Worm (Caenorhabditis elegans) whole organism, mixed stage, embryonic: ENCODE measurements around the gene cec-4.

Source experiments
- M03D4.4 ChIP-seq: sonication (generic microtip); optimal IDR thresholded peaks from 2 replicates; lab custom pipeline; 2017; ENCODE audit warnings: mild to moderate bottlenecking, missing genetic modification characterization, missing compliant biosample characterization
- blmp-1 ChIP-seq: fragments of 150-350 bp; optimal IDR thresholded peaks from 2 replicates; lab custom pipeline; 2014; ENCODE audit warnings: missing biosample characterization, missing genetic modification characterization
- ceh-39 ChIP-seq: fragments of 150-350 bp; optimal IDR thresholded peaks from 2 replicates; lab custom pipeline; 2014; ENCODE audit warnings: missing biosample characterization, missing genetic modification characterization
- ceh-43 ChIP-seq: fragments of 200-800 bp; sonication (Bioruptor generic); optimal IDR thresholded peaks from 2 replicates; lab custom pipeline; 2018; ENCODE audit warnings: mild to moderate bottlenecking, missing genetic modification characterization, moderate library complexity, missing compliant biosample characterization
- ces-1 ChIP-seq: fragments of 150-350 bp; optimal IDR thresholded peaks from 2 replicates; lab custom pipeline; 2014; ENCODE audit warnings: missing biosample characterization, missing genetic modification reagents, missing genetic modification characterization
- cnd-1 ChIP-seq: fragments of 200-800 bp; sonication (Bioruptor generic); optimal IDR thresholded peaks from 2 replicates; lab custom pipeline; 2018; ENCODE audit warnings: mild to moderate bottlenecking, missing genetic modification characterization, missing compliant biosample characterization
- drap-1 ChIP-seq: fragments of 200-800 bp; sonication (Bioruptor generic); optimal IDR thresholded peaks from 3 replicates; lab custom pipeline; 2018; ENCODE audit warnings: mild to moderate bottlenecking, missing genetic modification characterization, missing compliant biosample characterization
- elt-1 ChIP-seq: sonication (generic microtip); optimal IDR thresholded peaks from 2 replicates; lab custom pipeline; 2017; ENCODE audit warnings: missing genetic modification characterization, mild to moderate bottlenecking, missing compliant biosample characterization, antibody characterized with exemption, moderate library complexity, borderline replicate concordance; ENCODE audit not compliant: insufficient read depth
- elt-3 ChIP-seq: fragments of 150-350 bp; optimal IDR thresholded peaks from 2 replicates; lab custom pipeline; 2014; ENCODE audit warnings: missing biosample characterization, missing genetic modification characterization
- ham-2 ChIP-seq: fragments of 200-800 bp; sonication (Bioruptor generic); optimal IDR thresholded peaks from 2 replicates; lab custom pipeline; 2018; ENCODE audit warnings: mild to moderate bottlenecking, missing genetic modification characterization, missing compliant biosample characterization
- hlh-1 ChIP-seq: fragments of 150-350 bp; optimal IDR thresholded peaks from 2 replicates; lab custom pipeline; 2014; ENCODE audit warnings: missing biosample characterization, missing genetic modification reagents, missing genetic modification characterization
- lin-13 ChIP-seq: fragments of 150-350 bp; optimal IDR thresholded peaks from 2 replicates; lab custom pipeline; 2014; ENCODE audit warnings: missing biosample characterization, missing genetic modification characterization
- lin-32 ChIP-seq: fragments of 200-800 bp; sonication (Bioruptor generic); optimal IDR thresholded peaks from 2 replicates; lab custom pipeline; 2018; ENCODE audit warnings: mild to moderate bottlenecking, missing genetic modification characterization, missing compliant biosample characterization
- lsy-2 ChIP-seq: fragments of 150-350 bp; optimal IDR thresholded peaks from 2 replicates; lab custom pipeline; 2014; ENCODE audit warnings: missing biosample characterization, missing genetic modification characterization
- mab-5 ChIP-seq: fragments of 150-350 bp; optimal IDR thresholded peaks from 2 replicates; lab custom pipeline; 2014; ENCODE audit warnings: missing biosample characterization, missing genetic modification characterization
- mep-1 ChIP-seq: fragments of 150-350 bp; optimal IDR thresholded peaks from 2 replicates; lab custom pipeline; 2017; ENCODE audit warnings: missing biosample characterization, missing genetic modification reagents, missing genetic modification characterization, inconsistent platforms
- mls-2 ChIP-seq: sonication (generic microtip); optimal IDR thresholded peaks from 2 replicates; lab custom pipeline; 2016; ENCODE audit warnings: mild to moderate bottlenecking, missing genetic modification characterization, moderate library complexity, missing compliant biosample characterization
- nhr-12 ChIP-seq: fragments of 150-350 bp; optimal IDR thresholded peaks from 2 replicates; lab custom pipeline; 2014; ENCODE audit warnings: missing biosample characterization, missing genetic modification characterization
- nhr-2 ChIP-seq: fragments of 150-350 bp; optimal IDR thresholded peaks from 2 replicates; lab custom pipeline; 2014; ENCODE audit warnings: missing biosample characterization, missing genetic modification characterization
- nhr-237 ChIP-seq: fragments of 150-350 bp; optimal IDR thresholded peaks from 2 replicates; lab custom pipeline; 2014; ENCODE audit warnings: missing biosample characterization, missing genetic modification characterization
- pha-4 ChIP-seq: fragments of 150-350 bp; optimal IDR thresholded peaks from 2 replicates; lab custom pipeline; 2018; ENCODE audit warnings: missing biosample characterization, missing genetic modification reagents, missing genetic modification characterization
- sptf-1 ChIP-seq: sonication (generic microtip); optimal IDR thresholded peaks from 2 replicates; lab custom pipeline; 2017; ENCODE audit warnings: mild to moderate bottlenecking, missing genetic modification characterization, moderate library complexity, missing compliant biosample characterization
- unc-120 ChIP-seq: sonication (generic microtip); optimal IDR thresholded peaks from 2 replicates; lab custom pipeline; 2017; ENCODE audit warnings: missing genetic modification characterization, missing compliant biosample characterization; ENCODE audit not compliant: poor library complexity, severe bottlenecking
- unc-39 ChIP-seq: fragments of 150-350 bp; optimal IDR thresholded peaks from 2 replicates; lab custom pipeline; 2014; ENCODE audit warnings: missing biosample characterization, missing genetic modification characterization
- unc-62 ChIP-seq: fragments of 150-350 bp; optimal IDR thresholded peaks from 2 replicates; lab custom pipeline; 2014; ENCODE audit warnings: missing biosample characterization, missing genetic modification reagents, missing genetic modification characterization
- ztf-11 ChIP-seq: fragments of 150-350 bp; optimal IDR thresholded peaks from 2 replicates; lab custom pipeline; 2014; ENCODE audit warnings: missing biosample characterization, missing genetic modification characterization

Gene cec-4

ce11 chrIV:7578281-7578680 lies 2.8 kb downstream of the cec-4 start, which contains the start of gene F32E10.5:
F32E10.5 (minus strand) TSS chrIV:7578381.
- TF ChIP-seq mab-5 = no peak
- no peak for TF ChIP-seq hlh-1
- no peak for TF ChIP-seq sptf-1
- TF ChIP-seq elt-3 = no peak
- TF ChIP-seq nhr-2 = no peak
- no peak for TF ChIP-seq mls-2 (tag; lab: Kevin White, UChicago)
- TF ChIP-seq lsy-2 = no peak
- TF ChIP-seq ceh-39 = no peak
- no peak for TF ChIP-seq ces-1 (GFP tag; lab: Kevin White, UChicago)
- TF ChIP-seq drap-1 (GFP tag; lab: Kevin White, UChicago) = no peak

- peak; percentile 49 for TF ChIP-seq sptf-1
- peak; percentile 87 for TF ChIP-seq mep-1
- TF ChIP-seq unc-62 (GFP tag; lab: Kevin White, UChicago) = peak; percentile 15
- TF ChIP-seq ces-1 (GFP tag; lab: Kevin White, UChicago) = peak; percentile 95
- TF ChIP-seq ceh-43 = no peak
- TF ChIP-seq lin-13 (tag; lab: Kevin White, UChicago) = peak; percentile 57
- TF ChIP-seq nhr-12 = peak; percentile 24
- TF ChIP-seq cnd-1 (tag; lab: Kevin White, UChicago) = no peak
- peak; percentile 88 for TF ChIP-seq nhr-237
- no peak for TF ChIP-seq blmp-1
- no peak for TF ChIP-seq unc-39
- peak; percentile 92 for TF ChIP-seq pha-4 (tag; lab: Kevin White, UChicago)
- peak; percentile 73 for TF ChIP-seq ham-2 (GFP tag; lab: Kevin White, UChicago)
- TF ChIP-seq drap-1 (GFP tag; lab: Kevin White, UChicago) = no peak
- TF ChIP-seq elt-3 = no peak
- no peak for TF ChIP-seq elt-1 (tag; lab: Kevin White, UChicago)
- peak; percentile 23 for TF ChIP-seq M03D4.4
- peak; percentile 24 for TF ChIP-seq hlh-1
- peak; percentile 84 for TF ChIP-seq unc-120 (tag; lab: Kevin White, UChicago)
- TF ChIP-seq ceh-39 = peak; percentile 83
- TF ChIP-seq mls-2 (tag; lab: Kevin White, UChicago) = peak; percentile 57
- TF ChIP-seq lsy-2 = peak; percentile 58
These were observed 4.6 kb downstream of the cec-4 start, which contains the start of the genes cec-5 and nol-10 for ce11 chrIV:7580062-7580614. cec-5 (minus strand) TSS chrIV:7580112. nol-10 (plus strand) TSS chrIV:7580597.

ce11 chrIV:7585273-7585882 lies 9.9 kb downstream of the cec-4 start:
- no peak for TF ChIP-seq ceh-39
- no peak for TF ChIP-seq drap-1 (GFP tag; lab: Kevin White, UChicago)
- peak; percentile 85 for TF ChIP-seq ces-1 (GFP tag; lab: Kevin White, UChicago)

ce11 chrIV:7586972-7587371 lies 11.5 kb downstream of the cec-4 start:
- TF ChIP-seq mls-2 (tag; lab: Kevin White, UChicago) = no peak
- no peak for TF ChIP-seq lin-13 (tag; lab: Kevin White, UChicago)
- no peak for TF ChIP-seq lin-32
- TF ChIP-seq ces-1 (GFP tag; lab: Kevin White, UChicago) = peak; percentile 62
- TF ChIP-seq, all 35 proteins: peak for 1

- TF ChIP-seq ces-1 (GFP tag; lab: Kevin White, UChicago) = peak; percentile 61
- no peak for TF ChIP-seq drap-1 (GFP tag; lab: Kevin White, UChicago)
- TF ChIP-seq nhr-12 = no peak
- TF ChIP-seq blmp-1 = no peak
- TF ChIP-seq, all 35 proteins: peak for 1
These were observed 13.1 kb downstream of the cec-4 start, which contains the start of gene cla-1 for ce11 chrIV:7588631-7589030. cla-1 (plus strand) TSS chrIV:7588931.

- no peak for TF ChIP-seq lin-13 (tag; lab: Kevin White, UChicago)
- peak; percentile 79 for TF ChIP-seq ces-1 (GFP tag; lab: Kevin White, UChicago)
- TF ChIP-seq M03D4.4 = no peak
- no peak for TF ChIP-seq drap-1 (GFP tag; lab: Kevin White, UChicago)
These were observed 29.9 kb downstream of the cec-4 start for ce11 chrIV:7605413-7605812.

- TF ChIP-seq mls-2 (tag; lab: Kevin White, UChicago) (no peak), ztf-11 (tag; lab: Kevin White, UChicago) (no peak)
These were observed 32.6 kb downstream of the cec-4 start for ce11 chrIV:7608111-7608510.
